Fruit fly (Drosophila melanogaster): ENCODE measurements around the gene ncd.

DNA sequence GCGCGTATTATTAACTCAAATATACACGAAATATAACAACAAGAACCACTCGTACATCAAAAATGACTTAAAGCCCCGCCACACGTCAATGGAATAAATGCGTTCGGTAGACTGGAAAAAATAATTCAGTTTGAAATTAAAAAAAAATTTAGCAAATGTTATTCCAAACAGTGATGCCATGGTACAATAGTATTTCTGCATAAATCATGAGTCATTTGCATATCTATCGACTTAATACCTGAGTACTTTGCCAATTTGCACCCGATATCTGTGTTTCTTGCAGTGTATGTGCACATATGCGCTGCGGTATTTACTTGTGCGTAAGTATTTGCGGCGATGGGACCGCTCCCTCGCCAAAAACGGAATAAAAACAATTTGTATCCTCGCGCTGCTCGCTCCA is 43.8 kb downstream of the ncd start:
- TF ChIP-seq CTCF (optimal IDR thresholded peaks at IDR 0.05) (no peak), CG8478 (optimal IDR thresholded peaks at IDR 0.05) (no peak)

Measured in S2 (cell line).